Fruit fly (Drosophila melanogaster): ENCODE results near the gene CG45413.
A peak's percentile ranks its signal among the peaks of the same experiment; 100 is the strongest.

Gene CG45413

dm6 chr3L:6964488-6965152, 32.9 kb upstream of the CG45413 start, which contains the start of gene sgl (continued):
- TF ChIP-seq CG17612 (GFP tag; IDR thresholded peaks at IDR 0.05) (no peak), bab2 (GFP tag; optimal IDR thresholded peaks at IDR 0.05) (no peak), lab (GFP tag; optimal IDR thresholded peaks at IDR 0.05) (no peak), row (GFP tag; IDR thresholded peaks at IDR 0.05) (peak; percentile 83), Dip3 (GFP tag; optimal IDR thresholded peaks at IDR 0.05) (peak; percentile 16), crp (GFP tag; optimal IDR thresholded peaks at IDR 0.05) (no peak), H2.0 (GFP tag; IDR thresholded peaks at IDR 0.05) (no peak), CG4328 (GFP tag; optimal IDR thresholded peaks at IDR 0.05) (no peak), CG8290 (GFP tag; optimal IDR thresholded peaks at IDR 0.05) (peak; percentile 76), CG8290 (tag; optimal IDR thresholded peaks at IDR 0.05) (peak; percentile 69 to 81), Abd-B (GFP tag; optimal IDR thresholded peaks at IDR 0.05) (no peak), CG7357 (GFP tag; IDR thresholded peaks at IDR 0.05) (no peak), zf30C (GFP tag; optimal IDR thresholded peaks at IDR 0.05) (no peak), CG8281 (tag; optimal IDR thresholded peaks at IDR 0.05) (no peak), ranshi (GFP tag; IDR thresholded peaks at IDR 0.05) (no peak), ro (GFP tag; IDR thresholded peaks at IDR 0.05) (no peak), CG10147 (GFP tag; optimal IDR thresholded peaks at IDR 0.05) (no peak), lola (GFP tag; optimal IDR thresholded peaks at IDR 0.05) (no peak), Sox100B (GFP tag; optimal IDR thresholded peaks at IDR 0.05) (no peak), maf-S (GFP tag; optimal IDR thresholded peaks at IDR 0.05) (no peak), Ravus (GFP tag; IDR thresholded peaks at IDR 0.05) (no peak), hbn (GFP tag; IDR thresholded peaks at IDR 0.05; ENCODE audit: partially characterized antibody) (0 out of 2 replicates have a peak, but pooled peaks have one; percentile 23), CG11085 (GFP tag; IDR thresholded peaks at IDR 0.05) (no peak), croc (GFP tag; conservative IDR thresholded peaks at IDR 0.05) (no peak), CG12299 (tag; optimal IDR thresholded peaks at IDR 0.05) (no peak), Atf6 (GFP tag; IDR thresholded peaks at IDR 0.05) (peak; percentile 42; the same call in 1 of the 2 replicates), CG33213 (GFP tag; optimal IDR thresholded peaks at IDR 0.05) (peak; percentile 83), Ets65A (GFP tag) (peak; percentile 43), Hey (tag; optimal IDR thresholded peaks at IDR 0.05) (no peak), tgo (GFP tag; IDR thresholded peaks at IDR 0.05) (no peak), NC2β (GFP tag; optimal IDR thresholded peaks at IDR 0.05) (peak; percentile 22), Bteb2 (GFP tag; optimal IDR thresholded peaks at IDR 0.05) (no peak), CG17829 (tag; optimal IDR thresholded peaks at IDR 0.05) (peak; percentile 67), CG15514 (GFP tag; optimal IDR thresholded peaks at IDR 0.05) (peak; percentile 46), vfl (GFP tag; optimal IDR thresholded peaks at IDR 0.05) (no peak), CG30020 (tag; optimal IDR thresholded peaks at IDR 0.05) (peak; percentile 30), E2f2 (GFP tag; IDR thresholded peaks at IDR 0.05) (peak; percentile 66), cad (GFP tag; optimal IDR thresholded peaks at IDR 0.05) (no peak), Max (GFP tag; optimal IDR thresholded peaks at IDR 0.05) (no peak), ap (GFP tag; IDR thresholded peaks at IDR 0.05) (no peak), Bdp1 (GFP tag; optimal IDR thresholded peaks at IDR 0.05) (no peak), dm (GFP tag; optimal IDR thresholded peaks at IDR 0.05) (peak; percentile 65), ab (GFP tag; optimal IDR thresholded peaks at IDR 0.05) (no peak), corto (GFP tag; optimal IDR thresholded peaks at IDR 0.05) (no peak), Neu2 (GFP tag; optimal IDR thresholded peaks at IDR 0.05; ENCODE audit: borderline replicate concordance) (no peak), shn (GFP tag; optimal IDR thresholded peaks at IDR 0.05) (peak; percentile 10), CG9817 (tag; optimal IDR thresholded peaks at IDR 0.05) (no peak), CG5245 (GFP tag; optimal IDR thresholded peaks at IDR 0.05) (no peak), gt (GFP tag; IDR thresholded peaks at IDR 0.05) (no peak), chn (GFP tag; optimal IDR thresholded peaks at IDR 0.05) (peak; percentile 43), Dll (GFP tag; IDR thresholded peaks at IDR 0.05; ENCODE audit: partially characterized antibody) (peak; percentile 60; the same call in 2 of the 4 replicates)

Data from whole organism, embryonic.